Worm (Caenorhabditis elegans) whole organism, L4/young adult: ENCODE data around the gene F26D2.16.

Experiments
- dao-5 ChIP-seq: sonication (generic microtip); optimal IDR thresholded peaks from 2 replicates; lab custom pipeline; 2016; ENCODE audit warnings: missing genotype, missing genetic modification characterization, moderate library complexity, missing compliant biosample characterization
- him-1 ChIP-seq: sonication (generic microtip); optimal IDR thresholded peaks from 2 replicates; lab custom pipeline; 2016; ENCODE audit warnings: missing genotype, missing genetic modification reagents, missing genetic modification characterization, missing compliant biosample characterization

- TF ChIP-seq him-1 (tag; lab: Kevin White, UChicago) (no peak), dao-5 (no peak)
These were observed 29.0 kb downstream of the F26D2.16 start, which contains the start of gene gst-44 for ce11 chrV:16390655-16391054.
